Fruit fly (Drosophila melanogaster) whole organism, embryonic: ENCODE data around the gene Irc.

Experiments
- CG10431 ChIP-seq: fragments of 200-800 bp; sonication (Bioruptor generic); optimal IDR thresholded peaks from 3 replicates; lab custom pipeline; 2018; ENCODE audit warnings: missing biosample characterization, mild to moderate bottlenecking, missing genetic modification characterization
- CG11696 ChIP-seq: fragments of 200-800 bp; sonication (Bioruptor generic); IDR thresholded peaks from 2 replicates; pipeline ENCODE4 v1.3.6; 2022; ENCODE audit warnings: missing biosample characterization, missing genetic modification characterization
- CG11723 ChIP-seq: fragments of 200-800 bp; sonication (Bioruptor generic); optimal IDR thresholded peaks from 2 replicates; lab custom pipeline; 2017; ENCODE audit warnings: missing biosample characterization, mild to moderate bottlenecking, missing genetic modification characterization
- CG12769 ChIP-seq: fragments of 200-800 bp; sonication (Bioruptor generic); optimal IDR thresholded peaks from 2 replicates; lab custom pipeline; 2019; ENCODE audit warnings: missing biosample characterization, mild to moderate bottlenecking, missing genetic modification characterization, moderate library complexity
- CG16863 ChIP-seq: fragments of 200-800 bp; sonication (Bioruptor generic); optimal IDR thresholded peaks from 3 replicates; lab custom pipeline; 2016; ENCODE audit warnings: missing biosample characterization, missing genetic modification characterization
- CG17328 ChIP-seq: fragments of 200-800 bp; sonication (Bioruptor generic); IDR thresholded peaks from 2 replicates; pipeline ENCODE4 v1.3.6; 2022; ENCODE audit warnings: missing biosample characterization, missing genetic modification characterization
- CG17568 ChIP-seq: fragments of 200-800 bp; sonication (Bioruptor generic); optimal IDR thresholded peaks from 2 replicates; lab custom pipeline; 2018; ENCODE audit warnings: missing biosample characterization, mild to moderate bottlenecking, missing genetic modification characterization, moderate library complexity
- CG30403 ChIP-seq: fragments of 200-800 bp; sonication (Bioruptor generic); optimal IDR thresholded peaks from 3 replicates; lab custom pipeline; 2016; ENCODE audit warnings: missing biosample characterization, missing genetic modification characterization
- CG32532 ChIP-seq: fragments of 200-800 bp; sonication (Bioruptor generic); IDR thresholded peaks from 2 replicates; pipeline ENCODE4 v1.3.6; 2022; ENCODE audit warnings: missing biosample characterization, missing genetic modification characterization
- CG43689 ChIP-seq: fragments of 200-800 bp; sonication (Bioruptor generic); IDR thresholded peaks from 2 replicates; pipeline ENCODE4 v1.3.6; 2022; ENCODE audit warnings: missing biosample characterization, missing genetic modification characterization
- CG4617 ChIP-seq: fragments of 200-800 bp; sonication (Bioruptor generic); optimal IDR thresholded peaks from 3 replicates; lab custom pipeline; 2016; ENCODE audit warnings: missing biosample characterization, missing genetic modification characterization, borderline replicate concordance
- CG7745 ChIP-seq: fragments of 200-800 bp; sonication (Bioruptor generic); optimal IDR thresholded peaks from 2 replicates; lab custom pipeline; 2018; ENCODE audit warnings: missing biosample characterization, mild to moderate bottlenecking, missing genetic modification characterization, moderate library complexity
- CG7839 ChIP-seq: fragments of 200-800 bp; sonication (Bioruptor generic); optimal IDR thresholded peaks from 3 replicates; lab custom pipeline; 2018; ENCODE audit warnings: missing biosample characterization, mild to moderate bottlenecking, missing genetic modification characterization, moderate library complexity
- CG7963 ChIP-seq: fragments of 200-800 bp; sonication (Bioruptor generic); IDR thresholded peaks from 3 replicates; pipeline ENCODE4 v1.3.6; 2022; ENCODE audit warnings: missing biosample characterization, missing genetic modification characterization; ENCODE audit not compliant: partially characterized antibody
- Camta ChIP-seq: fragments of 200-800 bp; sonication (Bioruptor generic); optimal IDR thresholded peaks from 2 replicates; lab custom pipeline; 2016; ENCODE audit warnings: missing biosample characterization, missing genetic modification characterization
- Dfd ChIP-seq, 2 experiments: fragments of >200 bp; optimal IDR thresholded peaks; 2 replicates each; lab custom pipeline; 2017; ENCODE audit warnings: missing biosample characterization in 2 of 2, missing genetic modification characterization in 2 of 2
- Doc3 ChIP-seq: fragments of 200-800 bp; sonication (Bioruptor generic); IDR thresholded peaks from 3 replicates; pipeline ENCODE4 v1.3.6; 2022; ENCODE audit warnings: missing biosample characterization, missing genetic modification characterization; ENCODE audit not compliant: partially characterized antibody
- Eip74EF ChIP-seq, 2 experiments: fragments of 200-800 bp in 1 of 2; fragments of >200 bp in 1 of 2; sonication (Bioruptor generic) in 1 of 2; optimal IDR thresholded peaks; 2 replicates each; lab custom pipeline; 2017 to 2019; ENCODE audit warnings: missing biosample characterization in 2 of 2, missing genetic modification characterization in 2 of 2, mild to moderate bottlenecking in 1 of 2, moderate library complexity in 1 of 2
- Gsc ChIP-seq: fragments of 200-800 bp; sonication (Bioruptor generic); IDR thresholded peaks from 2 replicates; pipeline ENCODE4 v1.3.6; 2022; ENCODE audit warnings: missing biosample characterization, missing genetic modification characterization
- HHEX ChIP-seq: fragments of 200-800 bp; sonication (Bioruptor generic); optimal IDR thresholded peaks from 3 replicates; lab custom pipeline; 2017; ENCODE audit warnings: missing biosample characterization, mild to moderate bottlenecking, missing genetic modification characterization, missing genetic modification reagents
- Jarid2 ChIP-seq: fragments of 200-800 bp; sonication (Bioruptor generic); optimal IDR thresholded peaks from 3 replicates; lab custom pipeline; 2017; ENCODE audit warnings: mild to moderate bottlenecking, missing biosample characterization, missing genetic modification reagents, missing genetic modification characterization
- Lpt ChIP-seq: fragments of >200 bp; optimal IDR thresholded peaks from 2 replicates; lab custom pipeline; 2018; ENCODE audit warnings: missing biosample characterization, missing genetic modification characterization
- Max ChIP-seq: fragments of 200-800 bp; sonication (Bioruptor generic); optimal IDR thresholded peaks from 2 replicates; lab custom pipeline; 2016; ENCODE audit warnings: missing biosample characterization, mild to moderate bottlenecking, missing genetic modification characterization
- Optix ChIP-seq: fragments of 200-800 bp; sonication (Bioruptor generic); IDR thresholded peaks from 3 replicates; pipeline ENCODE4 v1.3.6; 2022; ENCODE audit warnings: missing biosample characterization, missing genetic modification characterization
- Spps ChIP-seq: fragments of 200-800 bp; sonication (Bioruptor generic); optimal IDR thresholded peaks from 2 replicates; lab custom pipeline; 2018; ENCODE audit warnings: missing biosample characterization, mild to moderate bottlenecking, missing genetic modification characterization
- amos ChIP-seq: fragments of 200-800 bp; sonication (Bioruptor generic); IDR thresholded peaks from 2 replicates; pipeline ENCODE4 v1.3.6; 2022; ENCODE audit warnings: missing biosample characterization, missing genetic modification characterization; ENCODE audit not compliant: partially characterized antibody
- ap ChIP-seq: fragments of 200-800 bp; sonication (Bioruptor generic); IDR thresholded peaks from 2 replicates; pipeline ENCODE4 v1.3.6; 2022; ENCODE audit warnings: missing biosample characterization, missing genetic modification characterization
- ase ChIP-seq: fragments of 200-800 bp; sonication (Bioruptor generic); IDR thresholded peaks from 3 replicates; pipeline ENCODE4 v1.3.6; 2022; ENCODE audit warnings: missing biosample characterization, missing genetic modification characterization
- br ChIP-seq: fragments of >200 bp; optimal IDR thresholded peaks from 2 replicates; lab custom pipeline; 2017
- cg ChIP-seq: fragments of 200-800 bp; sonication (Bioruptor generic); optimal IDR thresholded peaks from 3 replicates; lab custom pipeline; 2019; ENCODE audit warnings: missing biosample characterization, mild to moderate bottlenecking, missing genetic modification characterization, moderate library complexity
- en ChIP-seq: fragments of 200-800 bp; sonication (Bioruptor generic); optimal IDR thresholded peaks from 2 replicates; lab custom pipeline; 2016; ENCODE audit warnings: missing biosample characterization, missing genetic modification characterization
- esg ChIP-seq: fragments of 200-800 bp; sonication (Bioruptor generic); conservative IDR thresholded peaks from 2 replicates; pipeline ENCODE4 v1.3.6; 2022; ENCODE audit warnings: missing biosample characterization, missing genetic modification characterization
- gro ChIP-seq: fragments of 200-800 bp; sonication (Bioruptor generic); optimal IDR thresholded peaks from 2 replicates; lab custom pipeline; 2016; ENCODE audit warnings: missing biosample characterization, missing genetic modification characterization
- jing ChIP-seq: fragments of 200-800 bp; sonication (Bioruptor generic); optimal IDR thresholded peaks from 2 replicates; lab custom pipeline; 2018; ENCODE audit warnings: missing biosample characterization, mild to moderate bottlenecking, missing genetic modification characterization
- ken ChIP-seq: fragments of 200-800 bp; sonication (Bioruptor generic); IDR thresholded peaks from 3 replicates; pipeline ENCODE4 v1.3.6; 2022; ENCODE audit warnings: missing biosample characterization, missing genetic modification characterization
- knrl ChIP-seq: fragments of 200-800 bp; sonication (Bioruptor generic); IDR thresholded peaks from 3 replicates; pipeline ENCODE4 v1.3.6; 2022; ENCODE audit warnings: missing biosample characterization, missing genetic modification characterization; ENCODE audit not compliant: partially characterized antibody
- mld ChIP-seq: fragments of 200-800 bp; sonication (Bioruptor generic); IDR thresholded peaks from 3 replicates; pipeline ENCODE4 v1.3.6; 2022; ENCODE audit warnings: missing biosample characterization, missing genetic modification characterization; ENCODE audit not compliant: partially characterized antibody
- pros ChIP-seq: fragments of 200-800 bp; sonication (Bioruptor generic); optimal IDR thresholded peaks from 3 replicates; lab custom pipeline; 2019; ENCODE audit warnings: missing biosample characterization, mild to moderate bottlenecking, missing genetic modification characterization, moderate library complexity
- repo ChIP-seq: fragments of 200-800 bp; sonication (Bioruptor generic); optimal IDR thresholded peaks from 2 replicates; lab custom pipeline; 2016; ENCODE audit warnings: missing biosample characterization, missing genetic modification characterization
- run ChIP-seq: fragments of 200-800 bp; sonication (Bioruptor generic); optimal IDR thresholded peaks from 3 replicates; lab custom pipeline; 2018; ENCODE audit warnings: missing biosample characterization, mild to moderate bottlenecking, missing genetic modification characterization
- sna ChIP-seq: fragments of 200-800 bp; sonication (Bioruptor generic); IDR thresholded peaks from 2 replicates; pipeline ENCODE4 v1.3.6; 2022; ENCODE audit warnings: missing biosample characterization, missing genetic modification characterization; ENCODE audit not compliant: partially characterized antibody
- tap ChIP-seq: fragments of 200-800 bp; optimal IDR thresholded peaks from 3 replicates; lab custom pipeline; 2019; ENCODE audit warnings: missing biosample characterization, mild to moderate bottlenecking, missing genetic modification characterization, moderate library complexity
- tx ChIP-seq: fragments of 200-800 bp; sonication (Bioruptor generic); optimal IDR thresholded peaks from 2 replicates; lab custom pipeline; 2016; ENCODE audit warnings: missing biosample characterization, missing genetic modification characterization
- usp ChIP-seq: fragments of >200 bp; optimal IDR thresholded peaks from 2 replicates; lab custom pipeline; 2017; ENCODE audit warnings: missing biosample characterization, missing genetic modification characterization
- vfl ChIP-seq: fragments of 200-800 bp; sonication (Bioruptor generic); optimal IDR thresholded peaks from 2 replicates; lab custom pipeline; 2016; ENCODE audit warnings: missing biosample characterization, missing genetic modification characterization
- vvl ChIP-seq: fragments of 200-800 bp; sonication (Bioruptor generic); IDR thresholded peaks from 2 replicates; pipeline ENCODE4 v1.3.6; 2022; ENCODE audit warnings: missing biosample characterization, missing genetic modification characterization
- wdn ChIP-seq: fragments of 200-800 bp; sonication (Bioruptor generic); IDR thresholded peaks from 2 replicates; pipeline ENCODE4 v1.3.6; 2022; ENCODE audit warnings: missing biosample characterization, missing genetic modification characterization
- wor ChIP-seq: fragments of 200-800 bp; sonication (Bioruptor generic); IDR thresholded peaks from 2 replicates; pipeline ENCODE4 v1.3.6; 2022; ENCODE audit warnings: missing biosample characterization, missing genetic modification characterization
- zen2 ChIP-seq: fragments of 200-800 bp; sonication (Bioruptor generic); IDR thresholded peaks from 3 replicates; pipeline ENCODE4 v1.3.6; 2022; ENCODE audit warnings: missing biosample characterization, missing genetic modification characterization; ENCODE audit not compliant: partially characterized antibody

Irc gene

dm6 chr3R:17053415-17054177 is 50.9 kb downstream of the Irc start, which contains the start of gene Dad:
Dad (plus strand) TSS chr3R:17054007.
- TF ChIP-seq cg (GFP tag; lab: Kevin White, UChicago) (no peak), tx (GFP tag; lab: Kevin White, UChicago) (no peak), ase (GFP tag; lab: Robert Waterston, UW) (no peak), CG7963 (GFP tag; lab: Robert Waterston, UW) (no peak), vfl (GFP tag; lab: Kevin White, UChicago) (no peak), tap (no peak), CG4617 (no peak), CG17328 (no peak), Dfd (GFP tag; optimal IDR thresholded peaks at IDR 0.05; lab: Kevin White, UChicago) (no peak), CG11723 (GFP tag; lab: Kevin White, UChicago) (peak; percentile 9), sna (0 out of 2 replicates have a peak, but pooled peaks have one; percentile 24), CG7839 (no peak), Jarid2 (GFP tag; lab: Kevin White, UChicago) (peak; percentile 94), usp (GFP tag; lab: Kevin White, UChicago) (no peak), HHEX (GFP tag; lab: Kevin White, UChicago) (no peak), wor (GFP tag; lab: Robert Waterston, UW) (no peak), pros (GFP tag; lab: Kevin White, UChicago) (peak; percentile 58), Doc3 (GFP tag; lab: Robert Waterston, UW) (peak; percentile 36; the same call in 1 of the 3 replicates), amos (GFP tag; lab: Robert Waterston, UW) (peak; percentile 15; the same call in 1 of the 2 replicates), wdn (GFP tag; lab: Robert Waterston, UW) (no peak), br (lab: Kevin White, UChicago) (no peak), run (tag; lab: Kevin White, UChicago) (no peak), CG10431 (GFP tag; lab: Kevin White, UChicago) (no peak), jing (GFP tag; lab: Kevin White, UChicago) (no peak), CG17568 (GFP tag; lab: Kevin White, UChicago) (peak; percentile 58), repo (GFP tag; lab: Kevin White, UChicago) (no peak), CG32532 (peak; percentile 31; the same call in 1 of the 2 replicates), CG11696 (GFP tag; lab: Robert Waterston, UW) (no peak), Optix (GFP tag; lab: Robert Waterston, UW) (no peak), Max (no peak), en (no peak), Lpt (no peak), CG12769 (tag; lab: Kevin White, UChicago) (peak; percentile 51), Spps (tag; lab: Kevin White, UChicago) (no peak), CG7745 (tag; lab: Kevin White, UChicago) (no peak), ap (GFP tag; lab: Robert Waterston, UW) (no peak), Eip74EF (GFP tag; optimal IDR thresholded peaks at IDR 0.05; lab: Kevin White, UChicago) (peak in 1 of 2 experiments; percentile 65), mld (GFP tag; lab: Robert Waterston, UW) (no peak), ken (GFP tag; lab: Robert Waterston, UW) (no peak), knrl (no peak), Camta (no peak), Gsc (GFP tag; lab: Robert Waterston, UW) (no peak), CG16863 (no peak), esg (no peak), gro (GFP tag; lab: Kevin White, UChicago) (no peak), zen2 (peak; percentile 42; the same call in 1 of the 3 replicates), CG43689 (GFP tag; lab: Robert Waterston, UW) (no peak), vvl (peak; percentile 25; the same call in 1 of the 2 replicates), CG30403 (GFP tag; lab: Kevin White, UChicago) (no peak)
